Fruit fly (Drosophila melanogaster) whole organism, prepupa: ENCODE data around the gene CG5359.

ENCODE experiments used
- CG10631 ChIP-seq: fragments of 200-800 bp; sonication (Bioruptor generic); optimal IDR thresholded peaks from 2 replicates; lab custom pipeline; 2016; ENCODE audit warnings: missing biosample characterization, missing genetic modification characterization
- CG10669 ChIP-seq: fragments of 200-800 bp; sonication (Bioruptor generic); optimal IDR thresholded peaks from 3 replicates; lab custom pipeline; 2018; ENCODE audit warnings: missing biosample characterization, mild to moderate bottlenecking, missing genetic modification characterization, moderate library complexity
- CG11294 ChIP-seq: fragments of 200-800 bp; sonication (Bioruptor generic); IDR thresholded peaks from 2 replicates; pipeline ENCODE4 v1.3.6; 2022; ENCODE audit warnings: missing biosample characterization, missing genetic modification characterization
- CG11762 ChIP-seq: fragments of 200-800 bp; sonication (Bioruptor generic); optimal IDR thresholded peaks from 3 replicates; lab custom pipeline; 2016; ENCODE audit warnings: missing biosample characterization, missing genetic modification characterization; ENCODE audit not compliant: insufficient read depth
- CG15336 ChIP-seq: fragments of 200-800 bp; sonication (Bioruptor generic); IDR thresholded peaks from 2 replicates; pipeline ENCODE4 v1.3.6; 2022; ENCODE audit warnings: missing biosample characterization, missing genetic modification characterization
- CG16779 ChIP-seq: fragments of 200-800 bp; sonication (Bioruptor generic); optimal IDR thresholded peaks from 3 replicates; lab custom pipeline; 2017; ENCODE audit warnings: missing biosample characterization, mild to moderate bottlenecking, missing genetic modification characterization
- CG31627 ChIP-seq: fragments of 200-800 bp; sonication (Bioruptor generic); optimal IDR thresholded peaks from 3 replicates; lab custom pipeline; 2016; ENCODE audit warnings: missing biosample characterization, missing genetic modification characterization
- CG32006 ChIP-seq: fragments of 200-800 bp; sonication (Bioruptor generic); optimal IDR thresholded peaks from 3 replicates; lab custom pipeline; 2017; ENCODE audit warnings: missing biosample characterization, mild to moderate bottlenecking, missing genetic modification characterization
- CG34406 ChIP-seq: fragments of 200-800 bp; sonication (Bioruptor generic); optimal IDR thresholded peaks from 3 replicates; lab custom pipeline; 2016; ENCODE audit warnings: missing biosample characterization, missing genetic modification characterization
- CG4318 ChIP-seq: fragments of 200-800 bp; sonication (Bioruptor generic); optimal IDR thresholded peaks from 3 replicates; lab custom pipeline; 2017; ENCODE audit warnings: missing biosample characterization, mild to moderate bottlenecking, missing genetic modification characterization
- CG6163 ChIP-seq: fragments of 200-800 bp; sonication (Bioruptor generic); IDR thresholded peaks from 3 replicates; pipeline ENCODE4 v1.3.6; 2022; ENCODE audit warnings: missing biosample characterization, missing genetic modification characterization
- CG6854 ChIP-seq: fragments of 200-800 bp; sonication (Bioruptor generic); optimal IDR thresholded peaks from 2 replicates; lab custom pipeline; 2017; ENCODE audit warnings: missing biosample characterization, mild to moderate bottlenecking, missing genetic modification characterization
- CG7368 ChIP-seq: fragments of 200-800 bp; sonication (Bioruptor generic); optimal IDR thresholded peaks from 3 replicates; lab custom pipeline; 2016; ENCODE audit warnings: missing biosample characterization, missing genetic modification characterization
- CG8119 ChIP-seq: fragments of 200-800 bp; sonication (Bioruptor generic); IDR thresholded peaks from 3 replicates; pipeline ENCODE4 v1.3.6; 2022; ENCODE audit warnings: missing biosample characterization, missing genetic modification characterization
- CG8319 ChIP-seq: fragments of 200-800 bp; sonication (Bioruptor generic); optimal IDR thresholded peaks from 3 replicates; lab custom pipeline; 2016; ENCODE audit warnings: missing biosample characterization, missing genetic modification characterization
- CG8632 ChIP-seq: fragments of 200-800 bp; sonication (Bioruptor generic); optimal IDR thresholded peaks from 3 replicates; lab custom pipeline; 2016; ENCODE audit warnings: missing biosample characterization, missing genetic modification characterization
- CG9139 ChIP-seq: fragments of 200-800 bp; sonication (Bioruptor generic); optimal IDR thresholded peaks from 3 replicates; lab custom pipeline; 2017; ENCODE audit warnings: missing biosample characterization, mild to moderate bottlenecking, missing genetic modification characterization
- Eip75B ChIP-seq: fragments of 200-800 bp; sonication (Bioruptor generic); optimal IDR thresholded peaks from 3 replicates; lab custom pipeline; 2016; ENCODE audit warnings: missing biosample characterization, missing genetic modification characterization
- Eip78C ChIP-seq: fragments of 200-800 bp; sonication (Bioruptor generic); peaks from one replicate; lab custom pipeline; 2016; ENCODE audit warnings: missing biosample characterization, missing genetic modification characterization
- Ets96B ChIP-seq: fragments of 200-800 bp; optimal IDR thresholded peaks from 2 replicates; lab custom pipeline; 2019; ENCODE audit warnings: missing biosample characterization, mild to moderate bottlenecking, missing genetic modification characterization, moderate library complexity
- Gug ChIP-seq: fragments of 200-800 bp; sonication (Bioruptor generic); IDR thresholded peaks from 2 replicates; pipeline ENCODE4 v1.3.6; 2022; ENCODE audit warnings: missing biosample characterization, missing genetic modification characterization
- Hr38 ChIP-seq: sonication (Bioruptor generic); optimal IDR thresholded peaks from 2 replicates; lab custom pipeline; 2016; ENCODE audit warnings: missing biosample characterization, missing genetic modification characterization
- Hr39 ChIP-seq: fragments of 200-800 bp; sonication (Bioruptor generic); optimal IDR thresholded peaks from 2 replicates; lab custom pipeline; 2016; ENCODE audit warnings: missing biosample characterization, missing genetic modification characterization
- Hr4 ChIP-seq: fragments of 200-800 bp; sonication (Bioruptor generic); optimal IDR thresholded peaks from 3 replicates; lab custom pipeline; 2016; ENCODE audit warnings: missing biosample characterization, missing genetic modification characterization
- OdsH ChIP-seq: fragments of 200-800 bp; sonication (Bioruptor generic); optimal IDR thresholded peaks from 3 replicates; lab custom pipeline; 2016; ENCODE audit warnings: missing biosample characterization, missing genetic modification characterization
- Smox ChIP-seq: fragments of 200-800 bp; sonication (Bioruptor generic); optimal IDR thresholded peaks from 3 replicates; lab custom pipeline; 2016; ENCODE audit warnings: missing biosample characterization, missing genetic modification characterization
- Sox14 ChIP-seq: fragments of 200-800 bp; sonication (Bioruptor generic); optimal IDR thresholded peaks from 3 replicates; lab custom pipeline; 2016; ENCODE audit warnings: missing biosample characterization, missing genetic modification characterization
- achi ChIP-seq: fragments of 200-800 bp; sonication (Bioruptor generic); optimal IDR thresholded peaks from 3 replicates; lab custom pipeline; 2016; ENCODE audit warnings: missing biosample characterization, missing genetic modification characterization
- acj6 ChIP-seq: fragments of 200-800 bp; sonication (Bioruptor generic); optimal IDR thresholded peaks from 3 replicates; lab custom pipeline; 2016; ENCODE audit warnings: missing biosample characterization, missing genetic modification characterization
- cyc ChIP-seq: fragments of 200-800 bp; sonication (Bioruptor generic); optimal IDR thresholded peaks from 3 replicates; lab custom pipeline; 2016; ENCODE audit warnings: missing biosample characterization, missing genetic modification characterization
- dac ChIP-seq: fragments of 200-800 bp; sonication (Bioruptor generic); optimal IDR thresholded peaks from 2 replicates; lab custom pipeline; 2017; ENCODE audit warnings: missing biosample characterization, mild to moderate bottlenecking, missing genetic modification characterization
- eg ChIP-seq: fragments of 200-800 bp; sonication (Bioruptor generic); IDR thresholded peaks from 3 replicates; pipeline ENCODE4 v1.3.6; 2022; ENCODE audit warnings: missing biosample characterization, missing genetic modification characterization
- esn ChIP-seq: fragments of 200-800 bp; sonication (Bioruptor generic); optimal IDR thresholded peaks from 2 replicates; lab custom pipeline; 2016; ENCODE audit warnings: missing biosample characterization, mild to moderate bottlenecking, missing genetic modification characterization, moderate library complexity
- fd85E ChIP-seq: fragments of 200-800 bp; sonication (Bioruptor generic); optimal IDR thresholded peaks from 3 replicates; lab custom pipeline; 2016; ENCODE audit warnings: missing biosample characterization, missing genetic modification characterization
- fkh ChIP-seq: fragments of 200-800 bp; sonication (Bioruptor generic); optimal IDR thresholded peaks from 3 replicates; lab custom pipeline; 2017; ENCODE audit warnings: missing biosample characterization, mild to moderate bottlenecking, missing genetic modification characterization, moderate library complexity
- lz ChIP-seq: fragments of 200-800 bp; sonication (Bioruptor generic); optimal IDR thresholded peaks from 3 replicates; lab custom pipeline; 2016; ENCODE audit warnings: missing biosample characterization, missing genetic modification characterization
- ss ChIP-seq, 2 experiments: fragments of 200-800 bp; sonication (Bioruptor generic); optimal IDR thresholded peaks; 2 replicates in 1 of 2; 3 replicates in 1 of 2; lab custom pipeline; 2017 to 2018; ENCODE audit warnings: mild to moderate bottlenecking in 2 of 2, missing biosample characterization in 2 of 2, missing genetic modification characterization in 2 of 2, moderate library complexity in 1 of 2
- svp ChIP-seq: fragments of 200-800 bp; sonication (Bioruptor generic); peaks from one replicate; lab custom pipeline; 2016; ENCODE audit warnings: missing biosample characterization, missing genetic modification characterization
- topi ChIP-seq: fragments of 200-800 bp; sonication (Bioruptor generic); optimal IDR thresholded peaks from 3 replicates; lab custom pipeline; 2016; ENCODE audit warnings: missing biosample characterization, missing genetic modification characterization
- vri ChIP-seq: fragments of 200-800 bp; sonication (Bioruptor generic); optimal IDR thresholded peaks from 3 replicates; lab custom pipeline; 2016; ENCODE audit warnings: missing biosample characterization, mild to moderate bottlenecking, missing genetic modification characterization

CG5359 gene

dm6 chr3R:10025050-10025449 lies 24.0 kb upstream of the CG5359 start, which contains the start of gene CG31407:
TSS of gene CG31407 (minus strand) at chr3R:10025150.
- TF ChIP-seq fd85E (GFP tag; lab: Kevin White, UChicago) (no peak), CG10669 (GFP tag; lab: Kevin White, UChicago) (no peak), eg (GFP tag; lab: Robert Waterston, UW) (no peak), CG6854 (GFP tag; lab: Kevin White, UChicago) (no peak), ss (GFP tag; optimal IDR thresholded peaks at IDR 0.05; lab: Kevin White, UChicago) (no peak), CG8119 (GFP tag; lab: Robert Waterston, UW) (no peak), Eip78C (GFP tag; lab: Kevin White, UChicago) (no peak), CG15336 (no peak)

- TF ChIP-seq Smox (GFP tag; lab: Kevin White, UChicago) (no peak), CG32006 (GFP tag; lab: Kevin White, UChicago) (no peak), CG6163 (GFP tag; lab: Robert Waterston, UW) (peak; percentile 45; the same call in 1 of the 3 replicates), OdsH (GFP tag; lab: Kevin White, UChicago) (no peak), topi (GFP tag; lab: Kevin White, UChicago) (no peak), fkh (GFP tag; lab: Kevin White, UChicago) (no peak), fd85E (GFP tag; lab: Kevin White, UChicago) (no peak), CG10669 (GFP tag; lab: Kevin White, UChicago) (no peak), Eip75B (GFP tag; lab: Kevin White, UChicago) (no peak), svp (GFP tag; lab: Kevin White, UChicago) (peak; percentile 48), CG31627 (GFP tag; lab: Kevin White, UChicago) (no peak), CG11762 (no peak), CG8319 (GFP tag; lab: Kevin White, UChicago) (no peak), vri (GFP tag; lab: Kevin White, UChicago) (peak; percentile 56), esn (GFP tag; lab: Kevin White, UChicago) (no peak)
- TF ChIP-seq, all 60 proteins: peak for 3
Observed at dm6 chr3R:10024032-10024712, 23.1 kb upstream of the CG5359 start.

- TF ChIP-seq Sox14 (no peak), CG34406 (GFP tag; lab: Kevin White, UChicago) (no peak), acj6 (GFP tag; lab: Kevin White, UChicago) (no peak), vri (GFP tag; lab: Kevin White, UChicago) (no peak), CG31627 (GFP tag; lab: Kevin White, UChicago) (no peak), lz (no peak)
Observed at dm6 chr3R:9996689-9997213, 4.3 kb downstream of the CG5359 start, which contains the start of the genes Gr85a and Spn85F. TSS of gene Gr85a (minus strand) at chr3R:9996789. TSS of gene Spn85F (plus strand) at chr3R:9997163.

dm6 chr3R:9985585-9986393 lies 15.3 kb downstream of the CG5359 start, which contains the start of gene Art4:
TSS of gene Art4 (minus strand) at chr3R:9986060.
- no peak for TF ChIP-seq fd85E (GFP tag; lab: Kevin White, UChicago)
- TF ChIP-seq CG8632: no peak
- TF ChIP-seq OdsH (GFP tag; lab: Kevin White, UChicago): no peak
- TF ChIP-seq Sox14: peak; percentile 26
- TF ChIP-seq Ets96B (tag; lab: Kevin White, UChicago): peak; percentile 7
- TF ChIP-seq Hr4: no peak
- TF ChIP-seq ss (GFP tag; optimal IDR thresholded peaks at IDR 0.05; lab: Kevin White, UChicago): peak in 1 of 2 experiments; percentile 41
- no peak for TF ChIP-seq Eip78C (GFP tag; lab: Kevin White, UChicago)
- no peak for TF ChIP-seq CG4318 (GFP tag; lab: Kevin White, UChicago)
- TF ChIP-seq CG11294: no peak
- no peak for TF ChIP-seq CG16779 (tag; lab: Kevin White, UChicago)
- TF ChIP-seq dac (GFP tag; lab: Kevin White, UChicago): no peak
- no peak for TF ChIP-seq CG32006 (GFP tag; lab: Kevin White, UChicago)
- TF ChIP-seq CG9139: no peak
- TF ChIP-seq CG10631 (GFP tag; lab: Kevin White, UChicago): peak; percentile 49
- TF ChIP-seq Hr38: no peak
- TF ChIP-seq CG7368: no peak
- TF ChIP-seq CG31627 (GFP tag; lab: Kevin White, UChicago): peak; percentile 28
- no peak for TF ChIP-seq cyc (GFP tag; lab: Kevin White, UChicago)
- no peak for TF ChIP-seq achi (GFP tag; lab: Kevin White, UChicago)
- TF ChIP-seq Hr39 (GFP tag; lab: Kevin White, UChicago): peak; percentile 14
- no peak for TF ChIP-seq CG34406 (GFP tag; lab: Kevin White, UChicago)
- no peak for TF ChIP-seq CG10669 (GFP tag; lab: Kevin White, UChicago)
- no peak for TF ChIP-seq Gug
- TF ChIP-seq CG6163 (GFP tag; lab: Robert Waterston, UW): 0 out of 3 replicates have a peak, but pooled peaks have one; percentile 21
- TF ChIP-seq topi (GFP tag; lab: Kevin White, UChicago): no peak
- TF ChIP-seq fkh (GFP tag; lab: Kevin White, UChicago): peak; percentile 46
